Worm (Caenorhabditis elegans) whole organism, late embryonic: Measurements from ENCODE around the gene del-10.

ENCODE experiments used
- F13H6.1 ChIP-seq: sonication (generic microtip); optimal IDR thresholded peaks from 2 replicates; lab custom pipeline; 2016; ENCODE audit warnings: missing genetic modification characterization, missing compliant biosample characterization
- K02D7.2 ChIP-seq: sonication (generic microtip); optimal IDR thresholded peaks from 2 replicates; lab custom pipeline; 2017; ENCODE audit warnings: mild to moderate bottlenecking, missing genetic modification characterization, missing compliant biosample characterization
- K09A11.1 ChIP-seq: sonication (generic microtip); optimal IDR thresholded peaks from 2 replicates; lab custom pipeline; 2017; ENCODE audit warnings: antibody characterized with exemption, mild to moderate bottlenecking, missing genetic modification characterization, missing compliant biosample characterization; ENCODE audit not compliant: insufficient read depth
- T23F11.4 ChIP-seq: fragments of 200-800 bp; sonication (Bioruptor generic); optimal IDR thresholded peaks from 2 replicates; lab custom pipeline; 2018; ENCODE audit warnings: mild to moderate bottlenecking, missing genetic modification characterization, missing compliant biosample characterization
- Y22D7AL.16 ChIP-seq: sonication (generic microtip); optimal IDR thresholded peaks from 2 replicates; lab custom pipeline; 2016; ENCODE audit warnings: missing genetic modification characterization, missing compliant biosample characterization
- ceh-14 ChIP-seq: sonication (generic microtip); optimal IDR thresholded peaks from 2 replicates; lab custom pipeline; 2016; ENCODE audit warnings: missing genotype, missing genetic modification characterization, missing compliant biosample characterization
- ceh-19 ChIP-seq: fragments of 200-800 bp; sonication (Bioruptor generic); optimal IDR thresholded peaks from 2 replicates; lab custom pipeline; 2018; ENCODE audit warnings: mild to moderate bottlenecking, missing genetic modification characterization, missing compliant biosample characterization
- ceh-2 ChIP-seq: sonication (generic microtip); optimal IDR thresholded peaks from 2 replicates; lab custom pipeline; 2016; ENCODE audit warnings: missing genotype, missing genetic modification characterization, missing compliant biosample characterization
- ceh-24 ChIP-seq: sonication (generic microtip); optimal IDR thresholded peaks from 2 replicates; lab custom pipeline; 2016; ENCODE audit warnings: mild to moderate bottlenecking, missing genetic modification characterization, missing compliant biosample characterization
- ceh-30 ChIP-seq: fragments of 150-350 bp; optimal IDR thresholded peaks from 2 replicates; lab custom pipeline; 2014; ENCODE audit warnings: missing biosample characterization, missing genetic modification characterization
- ceh-31 ChIP-seq: sonication (generic microtip); optimal IDR thresholded peaks from 2 replicates; lab custom pipeline; 2016; ENCODE audit warnings: missing genetic modification characterization, missing compliant biosample characterization
- ceh-6 ChIP-seq: fragments of 200-800 bp; sonication (Bioruptor generic); optimal IDR thresholded peaks from 2 replicates; lab custom pipeline; 2018; ENCODE audit warnings: mild to moderate bottlenecking, missing genetic modification characterization, missing compliant biosample characterization
- ceh-9 ChIP-seq: sonication (generic microtip); optimal IDR thresholded peaks from 2 replicates; lab custom pipeline; 2016; ENCODE audit warnings: mild to moderate bottlenecking, missing genetic modification characterization, inconsistent platforms, missing compliant biosample characterization
- che-1 ChIP-seq: sonication (generic microtip); optimal IDR thresholded peaks from 2 replicates; lab custom pipeline; 2016; ENCODE audit warnings: mild to moderate bottlenecking, missing genetic modification characterization, missing compliant biosample characterization
- dve-1 ChIP-seq: sonication (generic microtip); optimal IDR thresholded peaks from 2 replicates; lab custom pipeline; 2017; ENCODE audit warnings: antibody characterized with exemption, mild to moderate bottlenecking, missing genetic modification characterization, missing compliant biosample characterization
- eyg-1 ChIP-seq: sonication (generic microtip); optimal IDR thresholded peaks from 2 replicates; lab custom pipeline; 2016; ENCODE audit warnings: missing genotype, missing genetic modification characterization, missing compliant biosample characterization
- fkh-10 ChIP-seq: fragments of 150-350 bp; optimal IDR thresholded peaks from 2 replicates; lab custom pipeline; 2014; ENCODE audit warnings: missing biosample characterization, missing genetic modification reagents, missing genetic modification characterization
- fkh-6 ChIP-seq: sonication (generic microtip); optimal IDR thresholded peaks from 2 replicates; lab custom pipeline; 2016; ENCODE audit warnings: missing genetic modification characterization, missing compliant biosample characterization
- hlh-30 ChIP-seq: sonication (generic microtip); optimal IDR thresholded peaks from 2 replicates; lab custom pipeline; 2017; ENCODE audit warnings: antibody characterized with exemption, missing genetic modification characterization, missing compliant biosample characterization; ENCODE audit not compliant: insufficient read depth
- hlh-6 ChIP-seq: sonication (generic microtip); optimal IDR thresholded peaks from 2 replicates; lab custom pipeline; 2016; ENCODE audit warnings: missing genotype, missing genetic modification characterization, missing compliant biosample characterization
- hlh-8 ChIP-seq: sonication (generic microtip); optimal IDR thresholded peaks from 2 replicates; lab custom pipeline; 2016; ENCODE audit warnings: missing genotype, missing genetic modification characterization, missing compliant biosample characterization
- lim-6 ChIP-seq: sonication (generic microtip); optimal IDR thresholded peaks from 2 replicates; lab custom pipeline; 2016; ENCODE audit warnings: missing genetic modification characterization, missing compliant biosample characterization
- madf-2 ChIP-seq: sonication (generic microtip); optimal IDR thresholded peaks from 2 replicates; lab custom pipeline; 2017; ENCODE audit warnings: missing genetic modification characterization, missing compliant biosample characterization
- nhr-11 ChIP-seq: fragments of 150-350 bp; optimal IDR thresholded peaks from 2 replicates; lab custom pipeline; 2014; ENCODE audit warnings: missing biosample characterization, missing genetic modification characterization
- nhr-232 ChIP-seq: sonication (generic microtip); optimal IDR thresholded peaks from 2 replicates; lab custom pipeline; 2016; ENCODE audit warnings: missing genetic modification characterization, missing compliant biosample characterization
- npax-4 ChIP-seq: sonication (generic microtip); optimal IDR thresholded peaks from 2 replicates; lab custom pipeline; 2016; ENCODE audit warnings: missing genetic modification characterization, missing compliant biosample characterization
- pag-3 ChIP-seq: sonication (generic microtip); optimal IDR thresholded peaks from 2 replicates; lab custom pipeline; 2016; ENCODE audit warnings: missing compliant biosample characterization, missing genetic modification characterization, borderline replicate concordance
- pha-2 ChIP-seq: sonication (generic microtip); optimal IDR thresholded peaks from 2 replicates; lab custom pipeline; 2017; ENCODE audit warnings: mild to moderate bottlenecking, missing genetic modification characterization, missing compliant biosample characterization
- pqm-1 ChIP-seq: sonication (generic microtip); optimal IDR thresholded peaks from 2 replicates; lab custom pipeline; 2016; ENCODE audit warnings: missing genetic modification characterization, missing compliant biosample characterization
- pros-1 ChIP-seq: fragments of 150-350 bp; optimal IDR thresholded peaks from 2 replicates; lab custom pipeline; 2014; ENCODE audit warnings: missing biosample characterization, missing genetic modification reagents, missing genetic modification characterization
- ref-2 ChIP-seq: sonication (generic microtip); optimal IDR thresholded peaks from 2 replicates; lab custom pipeline; 2016; ENCODE audit warnings: missing genetic modification characterization, missing compliant biosample characterization
- rnt-1 ChIP-seq: sonication (generic microtip); optimal IDR thresholded peaks from 2 replicates; lab custom pipeline; 2016; ENCODE audit warnings: missing genetic modification characterization, missing compliant biosample characterization
- sdc-2 ChIP-seq: sonication (generic microtip); optimal IDR thresholded peaks from 2 replicates; lab custom pipeline; 2016; ENCODE audit warnings: missing genotype, missing genetic modification characterization, missing compliant biosample characterization
- sox-4 ChIP-seq: sonication (generic microtip); optimal IDR thresholded peaks from 2 replicates; lab custom pipeline; 2017; ENCODE audit warnings: mild to moderate bottlenecking, missing genetic modification characterization, inconsistent platforms, missing compliant biosample characterization
- unc-86 ChIP-seq: sonication (generic microtip); optimal IDR thresholded peaks from 2 replicates; lab custom pipeline; 2016; ENCODE audit warnings: missing genetic modification characterization, missing compliant biosample characterization
- zip-5 ChIP-seq: sonication (generic microtip); optimal IDR thresholded peaks from 2 replicates; lab custom pipeline; 2016; ENCODE audit warnings: missing genetic modification characterization, missing compliant biosample characterization
- ztf-16 ChIP-seq: sonication (generic microtip); optimal IDR thresholded peaks from 2 replicates; lab custom pipeline; 2017; ENCODE audit warnings: missing genetic modification characterization, missing compliant biosample characterization

The del-10 gene

ce11 chrII:6513911-6514310 is 32.0 kb upstream of the del-10 start, which contains the start of gene R05G9R.1:
TSS of gene R05G9R.1 (minus strand) at chrII:6514011.
- TF ChIP-seq dve-1 (tag; lab: Kevin White, UChicago): no peak
- TF ChIP-seq K02D7.2 (tag; lab: Kevin White, UChicago): no peak
- no peak for TF ChIP-seq nhr-11 (tag; lab: Kevin White, UChicago)

ce11 chrII:6513357-6513756 is 31.4 kb upstream of the del-10 start:
- TF ChIP-seq Y22D7AL.16 (no peak), npax-4 (tag; lab: Kevin White, UChicago) (no peak)

ce11 chrII:6502826-6503225 is 20.9 kb upstream of the del-10 start, which contains the start of gene R05G9.1:
TSS of gene R05G9.1 (plus strand) at chrII:6503168.
- TF ChIP-seq che-1 (tag; lab: Kevin White, UChicago) (no peak), sdc-2 (tag; lab: Kevin White, UChicago) (no peak), lim-6 (tag; lab: Kevin White, UChicago) (no peak)

ce11 chrII:6501420-6501819 is 19.5 kb upstream of the del-10 start, which contains the start of gene R05G9.3:
TSS of gene R05G9.3 (minus strand) at chrII:6501520.
- no peak for TF ChIP-seq sdc-2 (tag; lab: Kevin White, UChicago)
- TF ChIP-seq fkh-10 (GFP tag; lab: Kevin White, UChicago): no peak
- no peak for TF ChIP-seq ceh-9 (tag; lab: Kevin White, UChicago)
- TF ChIP-seq sox-4: no peak
- TF ChIP-seq, all 69 proteins: peak for 0

- no peak for TF ChIP-seq pqm-1 (tag; lab: Kevin White, UChicago)
- no peak for TF ChIP-seq fkh-6 (tag; lab: Kevin White, UChicago)
- TF ChIP-seq hlh-6: no peak
- no peak for TF ChIP-seq madf-2 (tag; lab: Kevin White, UChicago)
- TF ChIP-seq ztf-16: no peak
- TF ChIP-seq nhr-11 (tag; lab: Kevin White, UChicago): no peak
- TF ChIP-seq ceh-24 (tag; lab: Kevin White, UChicago): no peak
- no peak for TF ChIP-seq ref-2 (tag; lab: Kevin White, UChicago)
- no peak for TF ChIP-seq ceh-6
- no peak for TF ChIP-seq pag-3 (tag; lab: Kevin White, UChicago)
- TF ChIP-seq ceh-14 (tag; lab: Kevin White, UChicago): no peak
- TF ChIP-seq hlh-8: no peak
- TF ChIP-seq nhr-232: no peak
- TF ChIP-seq, all 69 proteins: peak for 0
These were observed 18.2 kb upstream of the del-10 start, which contains the start of gene R05G9.5 for ce11 chrII:6500161-6500560. TSS of gene R05G9.5 (minus strand) at chrII:6500261.

DNA sequence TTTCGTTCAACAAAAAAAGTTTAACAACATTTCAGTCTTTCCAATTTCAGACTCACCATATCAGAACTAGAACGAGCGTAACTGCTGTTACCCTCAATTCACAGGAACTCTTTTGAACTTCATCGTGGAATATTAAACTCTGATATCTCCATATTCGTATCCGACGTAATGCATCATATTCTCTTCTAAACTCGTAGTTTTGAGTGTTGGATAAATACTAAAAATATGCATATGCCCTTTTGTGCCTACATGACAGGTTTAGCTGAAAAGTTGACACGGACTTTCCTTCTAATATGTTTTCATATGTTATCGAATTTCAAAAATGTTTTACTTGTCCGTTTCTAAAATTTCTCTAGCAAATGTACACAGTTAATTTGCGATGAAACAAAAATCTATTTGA is 17.1 kb upstream of the del-10 start, which contains the start of gene twk-49:
twk-49 (minus strand) TSS at position 101 of the 400 bp plus-strand sequence.
- TF ChIP-seq Y22D7AL.16 (no peak), rnt-1 (no peak), unc-86 (tag; lab: Kevin White, UChicago) (no peak), ceh-9 (tag; lab: Kevin White, UChicago) (no peak), ceh-2 (no peak), pha-2 (tag; lab: Kevin White, UChicago) (no peak), hlh-30 (tag; lab: Kevin White, UChicago) (no peak), ceh-24 (tag; lab: Kevin White, UChicago) (no peak), lim-6 (tag; lab: Kevin White, UChicago) (no peak), ceh-30 (no peak), T23F11.4 (GFP tag; lab: Kevin White, UChicago) (no peak), pros-1 (no peak), F13H6.1 (tag; lab: Kevin White, UChicago) (no peak), ceh-19 (GFP tag; lab: Kevin White, UChicago) (no peak), eyg-1 (no peak), fkh-10 (GFP tag; lab: Kevin White, UChicago) (no peak), K09A11.1 (no peak), ceh-6 (no peak), zip-5 (tag; lab: Kevin White, UChicago) (no peak), ceh-31 (tag; lab: Kevin White, UChicago) (no peak)
